Worm (Caenorhabditis elegans) whole organism, L1 larva: ENCODE measurements around the gene fbxl-3.

Source experiments
- C16A3.4 ChIP-seq: fragments of 150-350 bp; optimal IDR thresholded peaks from 2 replicates; lab custom pipeline; 2014; ENCODE audit warnings: missing biosample characterization, missing genetic modification characterization
- aly-2 ChIP-seq: fragments of 150-350 bp; optimal IDR thresholded peaks from 2 replicates; lab custom pipeline; 2014; ENCODE audit warnings: missing biosample characterization, missing genetic modification characterization
- ama-1 ChIP-seq: fragments of 150-350 bp; optimal IDR thresholded peaks from 2 replicates; lab custom pipeline; 2014
- blmp-1 ChIP-seq: fragments of 150-350 bp; optimal IDR thresholded peaks from 2 replicates; lab custom pipeline; 2014; ENCODE audit warnings: missing biosample characterization, missing genetic modification characterization
- ceh-63 ChIP-seq: fragments of 200-800 bp; sonication (Bioruptor generic); optimal IDR thresholded peaks from 2 replicates; lab custom pipeline; 2018; ENCODE audit warnings: mild to moderate bottlenecking, missing genetic modification characterization, missing compliant biosample characterization
- ceh-82 ChIP-seq, 3 experiments: fragments of 150-350 bp in 1 of 3; sonication (generic microtip) in 2 of 3; optimal IDR thresholded peaks; 2 replicates each; lab custom pipeline; 2014 to 2017; ENCODE audit warnings: missing biosample characterization in 3 of 3, missing genetic modification characterization in 3 of 3
- dpl-1 ChIP-seq, 3 experiments: fragments of 150-350 bp in 2 of 3; sonication (generic microtip) in 1 of 3; optimal IDR thresholded peaks; 2 replicates each; lab custom pipeline; 2014 to 2017; ENCODE audit warnings: missing biosample characterization in 3 of 3, missing genetic modification characterization in 3 of 3, missing genetic modification reagents in 3 of 3
- efl-1 ChIP-seq, 4 experiments: fragments of 150-350 bp; optimal IDR thresholded peaks in 3 of 4; peaks in 1 of 4; 1 replicate in 1 of 4; 2 replicates in 3 of 4; lab custom pipeline; 2014; ENCODE audit warnings: missing biosample characterization in 2 of 4, missing genetic modification characterization in 2 of 4, missing genetic modification reagents in 2 of 4
- egl-13 ChIP-seq: sonication (generic microtip); optimal IDR thresholded peaks from 2 replicates; lab custom pipeline; 2016; ENCODE audit warnings: missing genotype, missing genetic modification reagents, missing genetic modification characterization, missing compliant biosample characterization
- elt-2 ChIP-seq: sonication (generic microtip); optimal IDR thresholded peaks from 2 replicates; lab custom pipeline; 2016; ENCODE audit warnings: missing genetic modification characterization, mild to moderate bottlenecking, inconsistent platforms, missing compliant biosample characterization, missing genetic modification reagents
- elt-3 ChIP-seq, 6 experiments: fragments of 150-350 bp in 1 of 6; sonication (generic microtip); optimal IDR thresholded peaks; 2 replicates each; lab custom pipeline; 2017 to 2018; ENCODE audit warnings: missing biosample characterization in 6 of 6, missing genetic modification characterization in 6 of 6, inconsistent platforms in 1 of 6
- fkh-8 ChIP-seq: sonication (generic microtip); optimal IDR thresholded peaks from 2 replicates; lab custom pipeline; 2016; ENCODE audit warnings: mild to moderate bottlenecking, missing genetic modification characterization, missing compliant biosample characterization
- grh-1 ChIP-seq: fragments of 200-800 bp; sonication (Bioruptor generic); IDR thresholded peaks from 2 replicates; pipeline ENCODE4 v1.3.6; 2022; ENCODE audit warnings: missing genetic modification reagents, missing genetic modification characterization, missing compliant biosample characterization
- hpl-2 ChIP-seq: fragments of 150-350 bp; optimal IDR thresholded peaks from 2 replicates; lab custom pipeline; 2014; ENCODE audit warnings: missing biosample characterization, missing genetic modification reagents, missing genetic modification characterization
- irx-1 ChIP-seq: sonication (generic microtip); optimal IDR thresholded peaks from 2 replicates; lab custom pipeline; 2016; ENCODE audit warnings: missing genetic modification characterization, missing compliant biosample characterization
- jun-1 ChIP-seq: fragments of 150-350 bp; optimal IDR thresholded peaks from 2 replicates; lab custom pipeline; 2014; ENCODE audit warnings: missing biosample characterization, missing genetic modification reagents, missing genetic modification characterization
- lin-13 ChIP-seq: fragments of 150-350 bp; optimal IDR thresholded peaks from 2 replicates; lab custom pipeline; 2014; ENCODE audit warnings: missing biosample characterization, missing genetic modification reagents, missing genetic modification characterization
- lin-14 ChIP-seq: fragments of 200-800 bp; sonication (Bioruptor generic); optimal IDR thresholded peaks from 2 replicates; lab custom pipeline; 2018; ENCODE audit warnings: mild to moderate bottlenecking, missing genetic modification characterization, moderate library complexity, missing compliant biosample characterization
- lin-35 ChIP-seq, 2 experiments: fragments of 150-350 bp; optimal IDR thresholded peaks; 2 replicates each; lab custom pipeline; 2014; ENCODE audit warnings: missing biosample characterization in 2 of 2, missing genetic modification characterization in 2 of 2, missing genetic modification reagents in 2 of 2
- lin-39 ChIP-seq: fragments of 150-350 bp; optimal IDR thresholded peaks from 2 replicates; lab custom pipeline; 2014; ENCODE audit warnings: missing biosample characterization, missing genetic modification reagents, missing genetic modification characterization
- lir-3 ChIP-seq: sonication (generic microtip); optimal IDR thresholded peaks from 2 replicates; lab custom pipeline; 2016; ENCODE audit warnings: mild to moderate bottlenecking, missing genetic modification characterization, moderate library complexity, missing compliant biosample characterization; ENCODE audit not compliant: poor library complexity
- lsy-2 ChIP-seq, 2 experiments: fragments of 150-350 bp; optimal IDR thresholded peaks; 2 replicates each; lab custom pipeline; 2014; ENCODE audit warnings: missing biosample characterization in 2 of 2, missing genetic modification characterization in 2 of 2
- nhr-19 ChIP-seq: fragments of 200-800 bp; sonication (Bioruptor generic); conservative IDR thresholded peaks from 2 replicates; pipeline ENCODE4 v1.3.6; 2022; ENCODE audit warnings: missing genetic modification characterization, missing compliant biosample characterization
- nhr-237 ChIP-seq: fragments of 150-350 bp; optimal IDR thresholded peaks from 2 replicates; lab custom pipeline; 2014; ENCODE audit warnings: missing biosample characterization, missing genetic modification characterization
- nhr-47 ChIP-seq: sonication (generic microtip); optimal IDR thresholded peaks from 2 replicates; lab custom pipeline; 2016; ENCODE audit warnings: mild to moderate bottlenecking, missing genetic modification characterization, moderate library complexity, missing compliant biosample characterization
- nhr-71 ChIP-seq: sonication (generic microtip); optimal IDR thresholded peaks from 2 replicates; lab custom pipeline; 2016; ENCODE audit warnings: mild to moderate bottlenecking, missing genetic modification characterization, moderate library complexity, missing compliant biosample characterization
- nhr-77 ChIP-seq: fragments of 150-350 bp; optimal IDR thresholded peaks from 2 replicates; lab custom pipeline; 2014; ENCODE audit warnings: missing biosample characterization, missing genetic modification characterization
- nhr-85 ChIP-seq: sonication (generic microtip); peaks from one replicate; lab custom pipeline; 2016; ENCODE audit warnings: missing genetic modification characterization, inconsistent platforms, missing compliant biosample characterization
- nhr-90 ChIP-seq: sonication (generic microtip); optimal IDR thresholded peaks from 2 replicates; lab custom pipeline; 2016; ENCODE audit warnings: mild to moderate bottlenecking, missing genetic modification characterization, missing compliant biosample characterization; ENCODE audit not compliant: poor library complexity
- pax-3 ChIP-seq: fragments of 200-800 bp; sonication (Bioruptor generic); optimal IDR thresholded peaks from 2 replicates; lab custom pipeline; 2018; ENCODE audit warnings: mild to moderate bottlenecking, missing genetic modification characterization, moderate library complexity, missing compliant biosample characterization
- pqm-1 ChIP-seq: sonication (generic microtip); optimal IDR thresholded peaks from 3 replicates; lab custom pipeline; 2017; ENCODE audit warnings: missing biosample characterization, missing genetic modification characterization
- skn-1 ChIP-seq: fragments of 150-350 bp; optimal IDR thresholded peaks from 2 replicates; lab custom pipeline; 2014; ENCODE audit warnings: missing biosample characterization, missing genetic modification characterization
- snu-23 ChIP-seq: sonication (generic microtip); optimal IDR thresholded peaks from 2 replicates; lab custom pipeline; 2016; ENCODE audit warnings: missing genetic modification characterization, missing compliant biosample characterization
- swsn-7 ChIP-seq: sonication (generic microtip); optimal IDR thresholded peaks from 2 replicates; lab custom pipeline; 2016; ENCODE audit warnings: missing genetic modification characterization, missing compliant biosample characterization
- tbx-2 ChIP-seq: sonication (generic microtip); optimal IDR thresholded peaks from 2 replicates; lab custom pipeline; 2016; ENCODE audit warnings: missing genetic modification characterization, missing compliant biosample characterization
- unc-30 ChIP-seq: sonication (generic microtip); optimal IDR thresholded peaks from 2 replicates; lab custom pipeline; 2017; ENCODE audit warnings: missing biosample characterization, missing genetic modification characterization
- unc-62 ChIP-seq: fragments of 150-350 bp; optimal IDR thresholded peaks from 2 replicates; lab custom pipeline; 2014; ENCODE audit warnings: missing biosample characterization, missing genetic modification reagents, missing genetic modification characterization
- unc-86 ChIP-seq: sonication (generic microtip); optimal IDR thresholded peaks from 2 replicates; lab custom pipeline; 2016; ENCODE audit warnings: missing genetic modification characterization, missing compliant biosample characterization
- vab-15 ChIP-seq: sonication (generic microtip); optimal IDR thresholded peaks from 2 replicates; lab custom pipeline; 2017; ENCODE audit warnings: missing genotype, mild to moderate bottlenecking, missing genetic modification characterization, missing compliant biosample characterization
- xbp-1 ChIP-seq: sonication (generic microtip); optimal IDR thresholded peaks from 2 replicates; lab custom pipeline; 2016; ENCODE audit warnings: missing genetic modification characterization, missing compliant biosample characterization
- zag-1 ChIP-seq: fragments of 150-350 bp; optimal IDR thresholded peaks from 2 replicates; lab custom pipeline; 2014; ENCODE audit warnings: missing biosample characterization, missing genetic modification characterization
- ztf-4 ChIP-seq: fragments of 150-350 bp; optimal IDR thresholded peaks from 2 replicates; lab custom pipeline; 2014; ENCODE audit warnings: missing biosample characterization, missing genetic modification characterization

fbxl-3 gene

ce11 chrII:5388786-5389421, 9.8 kb downstream of the fbxl-3 start, which contains the start of gene rsp-4:
rsp-4 (minus strand) TSS chrII:5388836.
- TF ChIP-seq dpl-1 (GFP tag; optimal IDR thresholded peaks at IDR 0.05; lab: Kevin White, UChicago), result no peak
- peak; percentile 16 for TF ChIP-seq ceh-63 (GFP tag; lab: Kevin White, UChicago)
- TF ChIP-seq nhr-85, result peak; percentile 29
- TF ChIP-seq efl-1 (optimal IDR thresholded peaks at IDR 0.05; lab: Kevin White, UChicago), result no peak
- TF ChIP-seq efl-1 (GFP tag; optimal IDR thresholded peaks at IDR 0.05 in 1 of 2; lab: Kevin White, UChicago), result peak in 1 of 2 experiments; percentile 4

ce11 chrII:5387217-5387616, 11.5 kb downstream of the fbxl-3 start, which contains the start of gene ccpp-6:
ccpp-6 (minus strand) TSS chrII:5387317.
- TF ChIP-seq efl-1 (optimal IDR thresholded peaks at IDR 0.05; lab: Kevin White, UChicago), result no peak
- peak in 1 of 2 experiments; percentile 3 for TF ChIP-seq efl-1 (GFP tag; optimal IDR thresholded peaks at IDR 0.05 in 1 of 2; lab: Kevin White, UChicago)
- no peak for TF ChIP-seq vab-15 (tag; lab: Kevin White, UChicago)

- no peak for TF ChIP-seq lir-3 (tag; lab: Kevin White, UChicago)
- TF ChIP-seq fkh-8 (tag; lab: Kevin White, UChicago), result no peak
- no peak for TF ChIP-seq efl-1 (optimal IDR thresholded peaks at IDR 0.05; lab: Kevin White, UChicago)
- peak in 1 of 2 experiments; percentile 61 for TF ChIP-seq efl-1 (GFP tag; optimal IDR thresholded peaks at IDR 0.05 in 1 of 2; lab: Kevin White, UChicago)
Observed at ce11 chrII:5384282-5384681, 14.4 kb downstream of the fbxl-3 start.

ce11 chrII:5379614-5380077, 19.1 kb downstream of the fbxl-3 start, which contains the start of gene pkc-3:
pkc-3 (plus strand) TSS chrII:5380027.
- TF ChIP-seq blmp-1 (tag; lab: Kevin White, UChicago) (peak; percentile 84), egl-13 (tag; lab: Kevin White, UChicago) (no peak), nhr-90 (tag; lab: Kevin White, UChicago) (peak; percentile 77), elt-3 (tag; optimal IDR thresholded peaks at IDR 0.05; lab: Kevin White, UChicago) (peak in 3 of 6 experiments; percentile 6 to 74 (median 66)), unc-86 (no peak), efl-1 (optimal IDR thresholded peaks at IDR 0.05; lab: Kevin White, UChicago) (peak; percentile 53 to 54), efl-1 (GFP tag; optimal IDR thresholded peaks at IDR 0.05 in 1 of 2; lab: Kevin White, UChicago) (peak; percentile 21 to 95), irx-1 (tag; lab: Kevin White, UChicago) (peak; percentile 29), C16A3.4 (tag; lab: Kevin White, UChicago) (peak; percentile 60), lin-13 (GFP tag; lab: Kevin White, UChicago) (peak; percentile 40), lir-3 (tag; lab: Kevin White, UChicago) (peak; percentile 12), skn-1 (peak; percentile 51), ceh-63 (GFP tag; lab: Kevin White, UChicago) (no peak), swsn-7 (tag; lab: Kevin White, UChicago) (peak; percentile 50), lsy-2 (tag; optimal IDR thresholded peaks at IDR 0.05; lab: Kevin White, UChicago) (peak; percentile 56 to 58), tbx-2 (tag; lab: Kevin White, UChicago) (peak; percentile 32), hpl-2 (GFP tag; lab: Kevin White, UChicago) (peak; percentile 67), snu-23 (peak; percentile 80), nhr-237 (no peak), nhr-85 (peak; percentile 81), unc-62 (no peak), aly-2 (tag; lab: Kevin White, UChicago) (peak; percentile 11), zag-1 (tag; lab: Kevin White, UChicago) (no peak), unc-30 (tag; lab: Kevin White, UChicago) (no peak), pax-3 (tag; lab: Kevin White, UChicago) (no peak), nhr-19 (peak; percentile 56), lin-35 (GFP tag; optimal IDR thresholded peaks at IDR 0.05; lab: Kevin White, UChicago) (peak; percentile 25 to 81), nhr-47 (tag; lab: Kevin White, UChicago) (peak; percentile 37), jun-1 (tag; lab: Kevin White, UChicago) (peak; percentile 20), ztf-4 (peak; percentile 78), dpl-1 (GFP tag; optimal IDR thresholded peaks at IDR 0.05; lab: Kevin White, UChicago) (peak in 2 of 3 experiments; percentile 47 to 50), ama-1 (lab: Kevin White, UChicago) (peak; percentile 91), grh-1 (GFP tag; lab: Robert Waterston, UW) (peak; percentile 44), nhr-71 (tag; lab: Kevin White, UChicago) (peak; percentile 71), nhr-77 (tag; lab: Kevin White, UChicago) (peak; percentile 79), xbp-1 (tag; lab: Kevin White, UChicago) (peak; percentile 30), lin-14 (GFP tag; lab: Kevin White, UChicago) (peak; percentile 83), lin-39 (tag; lab: Kevin White, UChicago) (no peak), elt-2 (tag; lab: Kevin White, UChicago) (peak; percentile 68), ceh-82 (tag; optimal IDR thresholded peaks at IDR 0.05; lab: Kevin White, UChicago) (peak in 1 of 3 experiments; percentile 17), pqm-1 (no peak)
